Fruit fly (Drosophila melanogaster) whole organism, embryonic: ENCODE measurements around the gene Pnn.

ENCODE experiments used
- Atf-2 ChIP-seq: fragments of 200-800 bp; sonication (Bioruptor generic); optimal IDR thresholded peaks from 2 replicates; lab custom pipeline; 2016; ENCODE audit warnings: missing biosample characterization, missing genetic modification characterization
- CG1024 ChIP-seq: fragments of 200-800 bp; sonication (Bioruptor generic); IDR thresholded peaks from 2 replicates; pipeline ENCODE4 v1.3.6; 2022; ENCODE audit warnings: missing biosample characterization, missing genetic modification characterization
- CG14965 ChIP-seq: fragments of 200-800 bp; sonication (Bioruptor generic); optimal IDR thresholded peaks from 2 replicates; lab custom pipeline; 2016; ENCODE audit warnings: missing biosample characterization, missing genetic modification characterization, borderline replicate concordance
- CG16815 ChIP-seq: fragments of 200-800 bp; sonication (Bioruptor generic); optimal IDR thresholded peaks from 3 replicates; lab custom pipeline; 2017; ENCODE audit warnings: missing biosample characterization, mild to moderate bottlenecking, missing genetic modification characterization
- CG2129 ChIP-seq: fragments of 200-800 bp; sonication (Bioruptor generic); IDR thresholded peaks from 2 replicates; pipeline ENCODE4 v1.3.6; 2022; ENCODE audit warnings: missing biosample characterization, missing genetic modification characterization; ENCODE audit not compliant: partially characterized antibody
- CG2202 ChIP-seq: fragments of 200-800 bp; sonication (Bioruptor generic); optimal IDR thresholded peaks from 2 replicates; lab custom pipeline; 2018; ENCODE audit warnings: missing biosample characterization, mild to moderate bottlenecking, missing genetic modification characterization
- CG30403 ChIP-seq: fragments of 200-800 bp; sonication (Bioruptor generic); optimal IDR thresholded peaks from 3 replicates; lab custom pipeline; 2016; ENCODE audit warnings: missing biosample characterization, missing genetic modification characterization
- CG34422 ChIP-seq: fragments of 200-800 bp; sonication (Bioruptor generic); IDR thresholded peaks from 3 replicates; pipeline ENCODE4 v1.3.6; 2022; ENCODE audit warnings: missing biosample characterization, missing genetic modification characterization
- CG3995 ChIP-seq: fragments of 200-800 bp; sonication (Bioruptor generic); optimal IDR thresholded peaks from 3 replicates; lab custom pipeline; 2016; ENCODE audit warnings: missing biosample characterization, missing genetic modification characterization
- CG43689 ChIP-seq: fragments of 200-800 bp; sonication (Bioruptor generic); IDR thresholded peaks from 2 replicates; pipeline ENCODE4 v1.3.6; 2022; ENCODE audit warnings: missing biosample characterization, missing genetic modification characterization
- CG6683 ChIP-seq: fragments of 200-800 bp; sonication (Bioruptor generic); optimal IDR thresholded peaks from 2 replicates; lab custom pipeline; 2017; ENCODE audit warnings: missing biosample characterization, mild to moderate bottlenecking, missing genetic modification characterization, missing genetic modification reagents
- CG8388 ChIP-seq: fragments of 200-800 bp; sonication (Bioruptor generic); optimal IDR thresholded peaks from 2 replicates; lab custom pipeline; 2019; ENCODE audit warnings: missing biosample characterization, mild to moderate bottlenecking, missing genetic modification characterization, moderate library complexity
- CTCF ChIP-seq: fragments of 200-800 bp; sonication (Bioruptor generic); optimal IDR thresholded peaks from 2 replicates; lab custom pipeline; 2017; ENCODE audit warnings: missing biosample characterization, mild to moderate bottlenecking, missing genetic modification characterization, moderate library complexity
- CoRest ChIP-seq: fragments of 200-800 bp; sonication (Bioruptor generic); optimal IDR thresholded peaks from 3 replicates; lab custom pipeline; 2018; ENCODE audit warnings: missing biosample characterization, mild to moderate bottlenecking, missing genetic modification characterization, moderate library complexity
- Dref ChIP-seq: fragments of 200-800 bp; sonication (Bioruptor generic); IDR thresholded peaks from 2 replicates; pipeline ENCODE4 v1.3.6; 2022; ENCODE audit warnings: missing biosample characterization, missing genetic modification characterization
- Ets65A ChIP-seq: fragments of 200-800 bp; sonication (Bioruptor generic); peaks from one replicate; lab custom pipeline; 2016; ENCODE audit warnings: missing biosample characterization, missing genetic modification characterization
- Hr3 ChIP-seq: fragments of 200-800 bp; sonication (Bioruptor generic); optimal IDR thresholded peaks from 3 replicates; lab custom pipeline; 2016; ENCODE audit warnings: missing biosample characterization, missing genetic modification characterization
- NK7.1 ChIP-seq: fragments of 200-800 bp; sonication (Bioruptor generic); optimal IDR thresholded peaks from 3 replicates; lab custom pipeline; 2016; ENCODE audit warnings: missing biosample characterization, missing genetic modification characterization
- Neu2 ChIP-seq: fragments of 200-800 bp; sonication (Bioruptor generic); optimal IDR thresholded peaks from 3 replicates; lab custom pipeline; 2016; ENCODE audit warnings: missing biosample characterization, missing genetic modification characterization, borderline replicate concordance
- PHDP ChIP-seq: fragments of 200-800 bp; sonication (Bioruptor generic); optimal IDR thresholded peaks from 3 replicates; lab custom pipeline; 2018; ENCODE audit warnings: missing biosample characterization, mild to moderate bottlenecking, missing genetic modification characterization, moderate library complexity
- Pdp1 ChIP-seq, 2 experiments: fragments of 200-800 bp; sonication (Bioruptor generic); optimal IDR thresholded peaks; 3 replicates each; lab custom pipeline; 2016; ENCODE audit warnings: missing biosample characterization in 2 of 2, missing genetic modification characterization in 2 of 2, mild to moderate bottlenecking in 1 of 2, moderate library complexity in 1 of 2
- Poxn ChIP-seq: fragments of 200-800 bp; sonication (Bioruptor generic); IDR thresholded peaks from 2 replicates; pipeline ENCODE4 v1.3.6; 2022; ENCODE audit warnings: missing biosample characterization, missing genetic modification characterization
- ac ChIP-seq: fragments of 200-800 bp; sonication (Bioruptor generic); optimal IDR thresholded peaks from 3 replicates; lab custom pipeline; 2017; ENCODE audit warnings: missing biosample characterization, mild to moderate bottlenecking, missing genetic modification characterization
- al ChIP-seq: fragments of 200-800 bp; sonication (Bioruptor generic); IDR thresholded peaks from 2 replicates; pipeline ENCODE4 v1.3.6; 2022; ENCODE audit warnings: missing biosample characterization, missing genetic modification characterization
- amos ChIP-seq: fragments of 200-800 bp; sonication (Bioruptor generic); IDR thresholded peaks from 2 replicates; pipeline ENCODE4 v1.3.6; 2022; ENCODE audit warnings: missing biosample characterization, missing genetic modification characterization; ENCODE audit not compliant: partially characterized antibody
- ato ChIP-seq: fragments of 200-800 bp; sonication (Bioruptor generic); IDR thresholded peaks from 2 replicates; pipeline ENCODE4 v1.3.6; 2022; ENCODE audit warnings: missing biosample characterization, missing genetic modification characterization; ENCODE audit not compliant: partially characterized antibody
- dmrt99B ChIP-seq: fragments of 200-800 bp; sonication (Bioruptor generic); optimal IDR thresholded peaks from 2 replicates; lab custom pipeline; 2018; ENCODE audit warnings: missing biosample characterization, mild to moderate bottlenecking, missing genetic modification characterization, moderate library complexity
- dpn ChIP-seq, 2 experiments: fragments of 200-800 bp; sonication (Bioruptor generic); optimal IDR thresholded peaks; 3 replicates each; lab custom pipeline; 2016; ENCODE audit warnings: missing biosample characterization in 2 of 2, missing genetic modification characterization in 2 of 2
- en ChIP-seq: fragments of 200-800 bp; sonication (Bioruptor generic); optimal IDR thresholded peaks from 2 replicates; lab custom pipeline; 2016; ENCODE audit warnings: missing biosample characterization, missing genetic modification characterization
- ewg ChIP-seq: fragments of 200-800 bp; sonication (Bioruptor generic); optimal IDR thresholded peaks from 3 replicates; lab custom pipeline; 2017; ENCODE audit warnings: mild to moderate bottlenecking, missing biosample characterization, missing genetic modification reagents, missing genetic modification characterization
- insv ChIP-seq, 2 experiments: fragments of 200-800 bp; sonication (Bioruptor generic); optimal IDR thresholded peaks; 3 replicates each; lab custom pipeline; 2016 to 2018; ENCODE audit warnings: missing biosample characterization in 2 of 2, missing genetic modification characterization in 2 of 2
- jing ChIP-seq: fragments of 200-800 bp; sonication (Bioruptor generic); optimal IDR thresholded peaks from 2 replicates; lab custom pipeline; 2018; ENCODE audit warnings: missing biosample characterization, mild to moderate bottlenecking, missing genetic modification characterization
- lilli ChIP-seq: fragments of 200-800 bp; sonication (Bioruptor generic); optimal IDR thresholded peaks from 3 replicates; lab custom pipeline; 2016; ENCODE audit warnings: missing biosample characterization, missing genetic modification characterization
- mam ChIP-seq: fragments of 200-800 bp; sonication (Bioruptor generic); optimal IDR thresholded peaks from 3 replicates; lab custom pipeline; 2016; ENCODE audit warnings: missing biosample characterization, missing genetic modification characterization
- nerfin-2 ChIP-seq: fragments of 200-800 bp; sonication (Bioruptor generic); IDR thresholded peaks from 2 replicates; pipeline ENCODE4 v1.3.6; 2022; ENCODE audit warnings: missing biosample characterization, missing genetic modification characterization; ENCODE audit not compliant: partially characterized antibody
- nmo ChIP-seq: fragments of 200-800 bp; sonication (Bioruptor generic); optimal IDR thresholded peaks from 2 replicates; lab custom pipeline; 2018; ENCODE audit warnings: missing biosample characterization, mild to moderate bottlenecking, missing genetic modification characterization, moderate library complexity
- pita ChIP-seq: fragments of 200-800 bp; sonication (Bioruptor generic); optimal IDR thresholded peaks from 2 replicates; lab custom pipeline; 2017; ENCODE audit warnings: missing biosample characterization, mild to moderate bottlenecking, missing genetic modification characterization
- prd ChIP-seq, 3 experiments: fragments of >200 bp in 2 of 3; fragments of 200-800 bp in 1 of 3; sonication (Bioruptor generic) in 1 of 3; optimal IDR thresholded peaks in 2 of 3; IDR thresholded peaks in 1 of 3; 2 replicates in 2 of 3; 3 replicates in 1 of 3; pipeline versions ENCODE4 v1.3.6 to Lab custom; 2017 to 2022; ENCODE audit warnings: missing biosample characterization in 1 of 3, missing genetic modification characterization in 1 of 3
- pum ChIP-seq: fragments of 200-800 bp; sonication (Bioruptor generic); optimal IDR thresholded peaks from 2 replicates; lab custom pipeline; 2016; ENCODE audit warnings: missing biosample characterization, missing genetic modification characterization
- sc ChIP-seq, 3 experiments: fragments of >200 bp in 2 of 3; fragments of 200-800 bp in 1 of 3; sonication (Bioruptor generic) in 1 of 3; optimal IDR thresholded peaks; 2 replicates in 2 of 3; 3 replicates in 1 of 3; lab custom pipeline; 2017; ENCODE audit warnings: mild to moderate bottlenecking in 1 of 3, missing biosample characterization in 1 of 3, missing genetic modification characterization in 1 of 3, missing genetic modification reagents in 1 of 3
- schlank ChIP-seq: fragments of 200-800 bp; sonication (Bioruptor generic); optimal IDR thresholded peaks from 2 replicates; lab custom pipeline; 2018; ENCODE audit warnings: missing biosample characterization, mild to moderate bottlenecking, missing genetic modification characterization
- sisA ChIP-seq: fragments of 200-800 bp; sonication (Bioruptor generic); IDR thresholded peaks from 2 replicates; pipeline ENCODE4 v1.3.6; 2022; ENCODE audit warnings: missing biosample characterization, missing genetic modification characterization
- tx ChIP-seq: fragments of 200-800 bp; sonication (Bioruptor generic); optimal IDR thresholded peaks from 2 replicates; lab custom pipeline; 2016; ENCODE audit warnings: missing biosample characterization, missing genetic modification characterization
- unpg ChIP-seq: fragments of 200-800 bp; sonication (Bioruptor generic); optimal IDR thresholded peaks from 3 replicates; lab custom pipeline; 2018; ENCODE audit warnings: missing biosample characterization, mild to moderate bottlenecking, missing genetic modification characterization, moderate library complexity
- zf30C ChIP-seq: fragments of 200-800 bp; sonication (Bioruptor generic); optimal IDR thresholded peaks from 3 replicates; lab custom pipeline; 2018; ENCODE audit warnings: missing biosample characterization, mild to moderate bottlenecking, missing genetic modification characterization

The Pnn gene

DNA sequence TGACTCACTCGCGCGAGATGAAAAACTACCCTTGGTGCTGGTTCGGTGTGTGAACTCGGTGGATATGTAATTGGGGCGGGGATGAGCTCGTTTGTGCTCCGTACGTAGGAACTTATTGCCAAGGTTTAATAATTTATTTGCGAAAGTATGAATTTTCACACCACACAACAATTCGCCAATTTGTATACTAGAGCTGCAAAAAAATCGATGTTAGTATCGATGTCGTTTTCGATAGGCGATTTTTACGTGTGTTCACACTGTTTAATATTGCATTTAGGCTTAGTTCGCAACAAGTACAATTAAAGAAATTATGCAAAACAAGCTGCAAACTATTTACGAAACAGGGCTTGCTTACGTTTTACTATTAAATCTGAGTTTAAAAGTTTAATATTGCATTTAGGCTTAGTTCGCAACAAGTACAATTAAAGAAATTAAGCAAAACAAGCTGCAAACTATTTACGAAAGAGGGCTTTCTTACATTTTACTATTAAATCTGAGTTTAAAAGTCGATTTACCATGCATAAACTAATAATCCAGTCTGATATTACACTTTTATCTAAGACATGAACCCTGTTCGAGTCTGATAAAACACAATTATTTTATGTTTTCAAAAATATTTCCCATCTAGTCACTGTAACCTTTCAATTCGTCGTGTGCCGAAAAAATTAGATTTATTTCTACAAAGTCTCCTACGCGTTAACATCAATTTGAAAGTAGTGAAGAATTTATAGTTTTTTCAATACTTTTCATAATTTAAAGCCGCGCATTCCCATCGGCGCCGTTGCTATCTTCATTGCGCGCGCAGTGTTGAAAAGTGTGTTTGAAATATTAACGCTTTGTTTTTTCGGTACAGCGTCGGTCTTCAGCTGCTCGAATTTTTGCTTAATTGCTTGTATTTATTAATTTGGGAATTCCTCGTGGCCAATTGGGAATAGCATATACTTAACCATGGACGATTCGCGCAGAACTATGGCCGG lies 22.5 kb downstream of the Pnn start, which contains the start of the genes Snap24 and CG8478 (continued):
- TF ChIP-seq CG14965 (GFP tag; lab: Kevin White, UChicago): no peak
- TF ChIP-seq CG2129 (GFP tag; lab: Robert Waterston, UW): peak; percentile 57
- TF ChIP-seq zf30C (GFP tag; lab: Kevin White, UChicago): no peak
- TF ChIP-seq amos (GFP tag; lab: Robert Waterston, UW): peak; percentile 88
- TF ChIP-seq NK7.1 (GFP tag; lab: Kevin White, UChicago): no peak
- TF ChIP-seq CG43689 (GFP tag; lab: Robert Waterston, UW): no peak
- TF ChIP-seq en (GFP tag; lab: Kevin White, UChicago): no peak
- TF ChIP-seq CG2202: no peak
- TF ChIP-seq mam (GFP tag; lab: Kevin White, UChicago): peak; percentile 2
- peak; percentile 30 for TF ChIP-seq lilli (GFP tag; lab: Kevin White, UChicago)
- peak; percentile 37 for TF ChIP-seq nmo (GFP tag; lab: Kevin White, UChicago)
- peak; percentile 15 for TF ChIP-seq CoRest (tag; lab: Kevin White, UChicago)
- no peak for TF ChIP-seq Poxn
- TF ChIP-seq CG34422 (GFP tag; lab: Robert Waterston, UW): peak; percentile 46; the same call in 1 of the 3 replicates
- TF ChIP-seq Dref: peak; percentile 87
- TF ChIP-seq schlank (tag; lab: Kevin White, UChicago): no peak
- TF ChIP-seq PHDP: no peak
- peak; percentile 47 for TF ChIP-seq ewg (GFP tag; lab: Kevin White, UChicago)
- no peak for TF ChIP-seq dpn (GFP tag; optimal IDR thresholded peaks at IDR 0.05; lab: Kevin White, UChicago)
- TF ChIP-seq ac: no peak
- TF ChIP-seq CG3995 (GFP tag; lab: Kevin White, UChicago): no peak
- TF ChIP-seq CG1024 (GFP tag; lab: Robert Waterston, UW): no peak
- TF ChIP-seq pita (GFP tag; lab: Kevin White, UChicago): peak; percentile 46
- no peak for TF ChIP-seq CG8388 (GFP tag; lab: Kevin White, UChicago)
- peak; percentile 73 for TF ChIP-seq nerfin-2 (GFP tag; lab: Robert Waterston, UW)
- TF ChIP-seq ato (GFP tag; lab: Robert Waterston, UW): peak; percentile 80
- TF ChIP-seq unpg (GFP tag; lab: Kevin White, UChicago): no peak
- no peak for TF ChIP-seq CTCF (GFP tag; lab: Kevin White, UChicago)
- no peak for TF ChIP-seq insv (GFP tag; optimal IDR thresholded peaks at IDR 0.05; lab: Kevin White, UChicago)

DNA sequence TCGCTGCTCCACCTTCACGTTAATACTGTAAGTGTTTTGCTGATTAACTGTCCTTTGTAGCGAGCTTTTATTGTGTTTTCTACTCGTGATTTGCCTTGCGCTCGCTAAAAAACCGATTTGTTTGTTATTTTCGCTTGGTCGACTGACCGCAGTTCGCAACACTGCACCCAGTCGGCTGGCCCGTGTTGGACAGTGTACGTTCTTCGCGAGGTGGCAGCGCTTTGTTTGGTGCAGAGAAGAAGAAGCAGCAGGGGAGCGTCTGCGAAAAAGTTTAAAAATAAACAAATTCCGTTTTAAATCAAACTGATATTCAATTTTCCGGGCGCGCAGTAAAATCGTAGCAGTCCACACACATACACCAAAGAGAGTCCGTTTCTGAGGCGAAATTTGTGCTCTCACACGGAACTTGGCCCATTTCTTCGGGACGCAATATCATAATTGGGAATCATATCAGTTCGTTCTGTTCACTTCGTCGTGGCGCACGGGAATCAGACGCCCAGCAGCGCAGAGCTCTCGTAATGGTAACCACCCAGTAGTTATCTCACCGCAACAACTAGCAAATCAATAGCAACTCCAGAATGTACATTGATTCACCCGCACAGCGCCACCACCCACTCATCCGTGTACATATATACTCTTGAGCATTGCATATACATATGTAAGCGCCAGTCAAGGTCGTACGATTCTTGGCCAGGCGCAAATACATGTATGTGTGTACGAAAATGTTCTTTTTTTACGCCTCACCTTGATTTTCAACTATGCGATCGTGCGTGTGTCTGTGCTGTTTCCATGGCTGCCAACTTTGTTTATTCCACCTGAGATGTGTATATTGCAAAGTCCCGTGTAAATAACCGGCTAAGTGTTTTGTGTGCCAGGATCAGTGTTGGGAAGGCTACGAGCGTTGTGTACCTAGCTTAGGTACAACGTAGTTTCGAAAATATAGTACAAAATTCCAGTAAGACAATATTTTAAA lies 27.2 kb downstream of the Pnn start, which contains the start of gene Naa80:
Naa80 (plus strand) TSS at position 215 of the 973 bp plus-strand sequence.
- peak; percentile 60 for TF ChIP-seq sisA (GFP tag; lab: Robert Waterston, UW)
- TF ChIP-seq sc (optimal IDR thresholded peaks at IDR 0.05; lab: Kevin White, UChicago): no peak
- TF ChIP-seq sc (GFP tag; optimal IDR thresholded peaks at IDR 0.05; lab: Kevin White, UChicago): no peak
- no peak for TF ChIP-seq prd (optimal IDR thresholded peaks at IDR 0.05; lab: Kevin White, UChicago)
- TF ChIP-seq prd (GFP tag; IDR thresholded peaks at IDR 0.05; lab: Robert Waterston, UW): peak; percentile 61; the same call in 2 of the 3 replicates
- TF ChIP-seq Ets65A: peak; percentile 95
- no peak for TF ChIP-seq CG6683 (GFP tag; lab: Kevin White, UChicago)
- TF ChIP-seq CG16815 (GFP tag; lab: Kevin White, UChicago): peak; percentile 24
- TF ChIP-seq dmrt99B: no peak
- peak; percentile 54 to 73 for TF ChIP-seq Pdp1 (GFP tag; optimal IDR thresholded peaks at IDR 0.05; lab: Kevin White, UChicago)
- TF ChIP-seq CG30403 (GFP tag; lab: Kevin White, UChicago): peak; percentile 58
- peak; percentile 69 for TF ChIP-seq tx (GFP tag; lab: Kevin White, UChicago)
- TF ChIP-seq Hr3 (GFP tag; lab: Kevin White, UChicago): peak; percentile 54
- TF ChIP-seq Neu2: no peak
- no peak for TF ChIP-seq jing (GFP tag; lab: Kevin White, UChicago)
- TF ChIP-seq al (GFP tag; lab: Robert Waterston, UW): peak; percentile 61
- TF ChIP-seq pum: peak; percentile 78
- no peak for TF ChIP-seq Atf-2
- TF ChIP-seq CG2202: no peak
